Fruit fly (Drosophila melanogaster) whole organism, embryonic: Measurements from ENCODE around the gene CG4645.

Experiments used
- Adf1 ChIP-seq: fragments of 200-800 bp; sonication (Bioruptor generic); IDR thresholded peaks from 2 replicates; pipeline ENCODE4 v1.3.6; 2022; ENCODE audit warnings: missing biosample characterization, missing genetic modification characterization
- Awh ChIP-seq: fragments of 200-800 bp; sonication (Bioruptor generic); IDR thresholded peaks from 2 replicates; pipeline ENCODE4, ENCODE4 v1.3.6; 2022; ENCODE audit warnings: missing biosample characterization, missing genetic modification characterization
- BtbVII ChIP-seq: fragments of 200-800 bp; sonication (Bioruptor generic); optimal IDR thresholded peaks from 3 replicates; lab custom pipeline; 2017; ENCODE audit warnings: missing biosample characterization, mild to moderate bottlenecking, missing genetic modification characterization
- CG1024 ChIP-seq: fragments of 200-800 bp; sonication (Bioruptor generic); IDR thresholded peaks from 2 replicates; pipeline ENCODE4 v1.3.6; 2022; ENCODE audit warnings: missing biosample characterization, missing genetic modification characterization
- CG11093 ChIP-seq: fragments of 200-800 bp; sonication (Bioruptor generic); IDR thresholded peaks from 3 replicates; pipeline ENCODE4 v1.3.6; 2022; ENCODE audit warnings: missing biosample characterization, missing genetic modification characterization
- CG11504 ChIP-seq: fragments of 200-800 bp; sonication (Bioruptor generic); optimal IDR thresholded peaks from 3 replicates; lab custom pipeline; 2019; ENCODE audit warnings: missing biosample characterization, mild to moderate bottlenecking, missing genetic modification characterization, moderate library complexity
- CG11560 ChIP-seq: fragments of 200-800 bp; sonication (Bioruptor generic); IDR thresholded peaks from 3 replicates; pipeline ENCODE4 v1.3.6; 2022; ENCODE audit warnings: missing biosample characterization, missing genetic modification characterization
- CG15269 ChIP-seq: fragments of 200-800 bp; sonication (Bioruptor generic); optimal IDR thresholded peaks from 2 replicates; lab custom pipeline; 2018; ENCODE audit warnings: missing biosample characterization, mild to moderate bottlenecking, missing genetic modification characterization, moderate library complexity
- CG16863 ChIP-seq: fragments of 200-800 bp; sonication (Bioruptor generic); optimal IDR thresholded peaks from 3 replicates; lab custom pipeline; 2016; ENCODE audit warnings: missing biosample characterization, missing genetic modification characterization
- CG1832 ChIP-seq: fragments of 200-800 bp; sonication (Bioruptor generic); optimal IDR thresholded peaks from 2 replicates; lab custom pipeline; 2017; ENCODE audit warnings: missing biosample characterization, mild to moderate bottlenecking, missing genetic modification characterization, inconsistent platforms
- CG2199 ChIP-seq: fragments of 200-800 bp; sonication (Bioruptor generic); IDR thresholded peaks from 3 replicates; pipeline ENCODE4 v1.3.6; 2022; ENCODE audit warnings: missing biosample characterization, missing genetic modification characterization
- CG2875 ChIP-seq: fragments of 200-800 bp; sonication (Bioruptor generic); optimal IDR thresholded peaks from 2 replicates; lab custom pipeline; 2017; ENCODE audit warnings: missing biosample characterization, mild to moderate bottlenecking, missing genetic modification characterization, missing genetic modification reagents
- CG2889 ChIP-seq: fragments of 200-800 bp; sonication (Bioruptor generic); IDR thresholded peaks from 3 replicates; pipeline ENCODE4 v1.3.6; 2022; ENCODE audit warnings: missing biosample characterization, missing genetic modification characterization
- CG30403 ChIP-seq: fragments of 200-800 bp; sonication (Bioruptor generic); optimal IDR thresholded peaks from 3 replicates; lab custom pipeline; 2016; ENCODE audit warnings: missing biosample characterization, missing genetic modification characterization
- CG34422 ChIP-seq: fragments of 200-800 bp; sonication (Bioruptor generic); IDR thresholded peaks from 3 replicates; pipeline ENCODE4 v1.3.6; 2022; ENCODE audit warnings: missing biosample characterization, missing genetic modification characterization
- CG4730 ChIP-seq: fragments of 200-800 bp; sonication (Bioruptor generic); IDR thresholded peaks from 2 replicates; pipeline ENCODE4 v1.3.6; 2022; ENCODE audit warnings: missing biosample characterization, missing genetic modification characterization
- CG6791 ChIP-seq: fragments of 200-800 bp; sonication (Bioruptor generic); IDR thresholded peaks from 3 replicates; pipeline ENCODE4 v1.3.6; 2022; ENCODE audit warnings: missing biosample characterization, missing genetic modification characterization; ENCODE audit not compliant: partially characterized antibody
- CG9876 ChIP-seq: fragments of 200-800 bp; sonication (Bioruptor generic); optimal IDR thresholded peaks from 2 replicates; lab custom pipeline; 2016; ENCODE audit warnings: missing biosample characterization, missing genetic modification characterization
- CG9932 ChIP-seq: fragments of 200-800 bp; sonication (Bioruptor generic); IDR thresholded peaks from 2 replicates; pipeline ENCODE4 v1.3.6; 2022; ENCODE audit warnings: missing biosample characterization, missing genetic modification characterization
- D ChIP-seq, 2 experiments: fragments of 200-800 bp in 1 of 2; fragments of >200 bp in 1 of 2; sonication (Bioruptor generic) in 1 of 2; optimal IDR thresholded peaks; 2 replicates in 1 of 2; 3 replicates in 1 of 2; lab custom pipeline; 2017; ENCODE audit warnings: mild to moderate bottlenecking in 1 of 2, missing biosample characterization in 1 of 2, missing genetic modification characterization in 1 of 2, missing genetic modification reagents in 1 of 2
- D19B ChIP-seq: fragments of 200-800 bp; sonication (Bioruptor generic); optimal IDR thresholded peaks from 2 replicates; lab custom pipeline; 2017; ENCODE audit warnings: missing biosample characterization, mild to moderate bottlenecking, missing genetic modification characterization
- Fer2 ChIP-seq: fragments of 200-800 bp; sonication (Bioruptor generic); optimal IDR thresholded peaks from 2 replicates; lab custom pipeline; 2018; ENCODE audit warnings: missing biosample characterization, mild to moderate bottlenecking, missing genetic modification characterization, moderate library complexity
- Fer3 ChIP-seq: fragments of 200-800 bp; sonication (Bioruptor generic); optimal IDR thresholded peaks from 2 replicates; lab custom pipeline; 2018; ENCODE audit warnings: missing biosample characterization, mild to moderate bottlenecking, missing genetic modification characterization, moderate library complexity
- Hsf ChIP-seq: fragments of 200-800 bp; sonication (Bioruptor generic); optimal IDR thresholded peaks from 3 replicates; lab custom pipeline; 2016; ENCODE audit warnings: missing biosample characterization, missing genetic modification characterization
- MESR4 ChIP-seq: fragments of 200-800 bp; sonication (Bioruptor generic); optimal IDR thresholded peaks from 2 replicates; lab custom pipeline; 2018; ENCODE audit warnings: missing biosample characterization, mild to moderate bottlenecking, missing genetic modification characterization, moderate library complexity
- Mes4 ChIP-seq: fragments of 200-800 bp; sonication (Bioruptor generic); optimal IDR thresholded peaks from 2 replicates; lab custom pipeline; 2016; ENCODE audit warnings: missing biosample characterization, missing genetic modification characterization
- PHDP ChIP-seq: fragments of 200-800 bp; sonication (Bioruptor generic); optimal IDR thresholded peaks from 3 replicates; lab custom pipeline; 2018; ENCODE audit warnings: missing biosample characterization, mild to moderate bottlenecking, missing genetic modification characterization, moderate library complexity
- Pdp1 ChIP-seq, 2 experiments: fragments of 200-800 bp; sonication (Bioruptor generic); optimal IDR thresholded peaks; 3 replicates each; lab custom pipeline; 2016; ENCODE audit warnings: missing biosample characterization in 2 of 2, missing genetic modification characterization in 2 of 2, mild to moderate bottlenecking in 1 of 2, moderate library complexity in 1 of 2
- Scr ChIP-seq: fragments of 200-800 bp; sonication (Bioruptor generic); IDR thresholded peaks from 2 replicates; pipeline ENCODE4 v1.3.6; 2022; ENCODE audit warnings: missing biosample characterization, missing genetic modification characterization; ENCODE audit not compliant: partially characterized antibody
- Sin3A ChIP-seq: fragments of >200 bp; optimal IDR thresholded peaks from 2 replicates; lab custom pipeline; 2018
- al ChIP-seq: fragments of 200-800 bp; sonication (Bioruptor generic); IDR thresholded peaks from 2 replicates; pipeline ENCODE4 v1.3.6; 2022; ENCODE audit warnings: missing biosample characterization, missing genetic modification characterization
- btn ChIP-seq: fragments of 200-800 bp; sonication (Bioruptor generic); optimal IDR thresholded peaks from 2 replicates; lab custom pipeline; 2016; ENCODE audit warnings: missing biosample characterization, missing genetic modification characterization
- chn ChIP-seq: fragments of 200-800 bp; sonication (Bioruptor generic); optimal IDR thresholded peaks from 2 replicates; lab custom pipeline; 2016; ENCODE audit warnings: missing biosample characterization, missing genetic modification characterization
- crp ChIP-seq, 2 experiments: fragments of 200-800 bp; sonication (Bioruptor generic); optimal IDR thresholded peaks; 2 replicates in 1 of 2; 3 replicates in 1 of 2; lab custom pipeline; 2017; ENCODE audit warnings: missing biosample characterization in 2 of 2, missing genetic modification characterization in 2 of 2, mild to moderate bottlenecking in 1 of 2, moderate library complexity in 1 of 2
- da ChIP-seq: fragments of 200-800 bp; sonication (Bioruptor generic); optimal IDR thresholded peaks from 2 replicates; lab custom pipeline; 2016; ENCODE audit warnings: missing biosample characterization, missing genetic modification characterization
- exex ChIP-seq: fragments of 200-800 bp; sonication (Bioruptor generic); optimal IDR thresholded peaks from 4 replicates; lab custom pipeline; 2018; ENCODE audit warnings: missing biosample characterization, mild to moderate bottlenecking, missing genetic modification characterization, moderate library complexity
- ftz-f1 ChIP-seq: fragments of 200-800 bp; sonication (Bioruptor generic); optimal IDR thresholded peaks from 2 replicates; lab custom pipeline; 2016; ENCODE audit warnings: missing biosample characterization, missing genetic modification characterization
- gcm2 ChIP-seq: fragments of 200-800 bp; sonication (Bioruptor generic); optimal IDR thresholded peaks from 2 replicates; lab custom pipeline; 2016; ENCODE audit warnings: missing biosample characterization, missing genetic modification characterization
- lilli ChIP-seq: fragments of 200-800 bp; sonication (Bioruptor generic); optimal IDR thresholded peaks from 3 replicates; lab custom pipeline; 2016; ENCODE audit warnings: missing biosample characterization, missing genetic modification characterization
- nau ChIP-seq: fragments of 200-800 bp; sonication (Bioruptor generic); optimal IDR thresholded peaks from 3 replicates; lab custom pipeline; 2017; ENCODE audit warnings: missing biosample characterization, mild to moderate bottlenecking, missing genetic modification characterization, missing genetic modification reagents
- onecut ChIP-seq: fragments of 200-800 bp; sonication (Bioruptor generic); IDR thresholded peaks from 2 replicates; pipeline ENCODE4 v1.3.6; 2022; ENCODE audit warnings: missing biosample characterization, missing genetic modification characterization
- org-1 ChIP-seq: fragments of 200-800 bp; sonication (Bioruptor generic); optimal IDR thresholded peaks from 2 replicates; lab custom pipeline; 2017; ENCODE audit warnings: missing biosample characterization, missing genetic modification characterization
- pb ChIP-seq: fragments of 200-800 bp; sonication (Bioruptor generic); optimal IDR thresholded peaks from 3 replicates; lab custom pipeline; 2016; ENCODE audit warnings: missing biosample characterization, missing genetic modification characterization
- prd ChIP-seq, 3 experiments: fragments of >200 bp in 2 of 3; fragments of 200-800 bp in 1 of 3; sonication (Bioruptor generic) in 1 of 3; optimal IDR thresholded peaks in 2 of 3; IDR thresholded peaks in 1 of 3; 2 replicates in 2 of 3; 3 replicates in 1 of 3; pipeline versions ENCODE4 v1.3.6 to Lab custom; 2017 to 2022; ENCODE audit warnings: missing biosample characterization in 1 of 3, missing genetic modification characterization in 1 of 3
- scrt ChIP-seq: fragments of 200-800 bp; sonication (Bioruptor generic); optimal IDR thresholded peaks from 2 replicates; lab custom pipeline; 2018; ENCODE audit warnings: missing biosample characterization, mild to moderate bottlenecking, missing genetic modification characterization, moderate library complexity
- slp2 ChIP-seq: fragments of 200-800 bp; sonication (Bioruptor generic); optimal IDR thresholded peaks from 2 replicates; lab custom pipeline; 2016; ENCODE audit warnings: missing biosample characterization, missing genetic modification characterization
- vnd ChIP-seq: fragments of 200-800 bp; sonication (Bioruptor generic); IDR thresholded peaks from 3 replicates; pipeline ENCODE4 v1.3.6; 2022; ENCODE audit warnings: missing biosample characterization, missing genetic modification characterization; ENCODE audit not compliant: partially characterized antibody
- zf30C ChIP-seq: fragments of 200-800 bp; sonication (Bioruptor generic); optimal IDR thresholded peaks from 3 replicates; lab custom pipeline; 2018; ENCODE audit warnings: missing biosample characterization, mild to moderate bottlenecking, missing genetic modification characterization

CG4645 gene

dm6 chrX:12909577-12910426 lies at the start of gene CG4645, which contains the start of gene Brms1 (continued):
- TF ChIP-seq ftz-f1, result no peak
- no peak for TF ChIP-seq Fer3
- peak; percentile 30 to 85 for TF ChIP-seq crp (GFP tag; optimal IDR thresholded peaks at IDR 0.05; lab: Kevin White, UChicago)
- TF ChIP-seq CG9876, result no peak
- TF ChIP-seq CG16863, result no peak
- TF ChIP-seq CG11093 (GFP tag; lab: Robert Waterston, UW), result no peak
- TF ChIP-seq Mes4 (GFP tag; lab: Kevin White, UChicago), result no peak
- TF ChIP-seq chn (GFP tag; lab: Kevin White, UChicago), result peak; percentile 15
- TF ChIP-seq CG1832 (GFP tag; lab: Kevin White, UChicago), result no peak
- no peak for TF ChIP-seq Awh (GFP tag; lab: Robert Waterston, UW)
- no peak for TF ChIP-seq CG2199 (GFP tag; lab: Robert Waterston, UW)
- TF ChIP-seq D19B (GFP tag; lab: Kevin White, UChicago), result peak; percentile 12
- no peak for TF ChIP-seq slp2 (GFP tag; lab: Kevin White, UChicago)
- no peak for TF ChIP-seq D (optimal IDR thresholded peaks at IDR 0.05; lab: Kevin White, UChicago)
- TF ChIP-seq D (GFP tag; optimal IDR thresholded peaks at IDR 0.05; lab: Kevin White, UChicago), result no peak
- no peak for TF ChIP-seq scrt
- no peak; the same call in 2 of the 3 replicates for TF ChIP-seq CG6791 (GFP tag; lab: Robert Waterston, UW)
- peak; percentile 63 for TF ChIP-seq MESR4 (GFP tag; lab: Kevin White, UChicago)
- peak; percentile 9 for TF ChIP-seq PHDP (tag; lab: Kevin White, UChicago)
- peak; percentile 63 for TF ChIP-seq CG11504 (tag; lab: Kevin White, UChicago)
- peak; percentile 2 for TF ChIP-seq BtbVII (GFP tag; lab: Kevin White, UChicago)
- 0 out of 3 replicates have a peak, but pooled peaks have one; percentile 17 for TF ChIP-seq vnd (GFP tag; lab: Robert Waterston, UW)
- no peak for TF ChIP-seq CG1024
- no peak for TF ChIP-seq da (GFP tag; lab: Kevin White, UChicago)
- TF ChIP-seq CG11560 (tag; lab: Robert Waterston, UW), result no peak
- peak; percentile 25 for TF ChIP-seq exex (tag; lab: Kevin White, UChicago)
- TF ChIP-seq org-1 (GFP tag; lab: Kevin White, UChicago), result no peak
- TF ChIP-seq lilli (GFP tag; lab: Kevin White, UChicago), result peak; percentile 63
- no peak for TF ChIP-seq CG34422 (GFP tag; lab: Robert Waterston, UW)
- no peak for TF ChIP-seq btn
- no peak for TF ChIP-seq zf30C (GFP tag; lab: Kevin White, UChicago)
- peak; percentile 47 for TF ChIP-seq Sin3A (lab: Kevin White, UChicago)
- TF ChIP-seq Adf1 (GFP tag; lab: Robert Waterston, UW), result no peak; the same call in 1 of the 2 replicates
- no peak for TF ChIP-seq gcm2 (GFP tag; lab: Kevin White, UChicago)
- peak; percentile 79 for TF ChIP-seq CG30403 (GFP tag; lab: Kevin White, UChicago)
- TF ChIP-seq Scr (GFP tag; lab: Robert Waterston, UW), result peak; percentile 44
- peak; percentile 23 for TF ChIP-seq Fer2
- peak; percentile 58 for TF ChIP-seq CG15269 (tag; lab: Kevin White, UChicago)
- no peak for TF ChIP-seq pb (GFP tag; lab: Kevin White, UChicago)
- TF ChIP-seq CG2889 (GFP tag; lab: Robert Waterston, UW), result no peak
- peak; percentile 12 to 17 for TF ChIP-seq Pdp1 (GFP tag; optimal IDR thresholded peaks at IDR 0.05; lab: Kevin White, UChicago)
- TF ChIP-seq CG9932 (GFP tag; lab: Robert Waterston, UW), result peak; percentile 74
- no peak for TF ChIP-seq CG2875
- TF ChIP-seq Hsf (GFP tag; lab: Kevin White, UChicago), result peak; percentile 45
- TF ChIP-seq onecut (GFP tag; lab: Robert Waterston, UW), result no peak
- TF ChIP-seq CG4730 (GFP tag; lab: Robert Waterston, UW), result no peak
- TF ChIP-seq al (GFP tag; lab: Robert Waterston, UW), result no peak
- TF ChIP-seq nau (GFP tag; lab: Kevin White, UChicago), result no peak
- no peak for TF ChIP-seq prd (optimal IDR thresholded peaks at IDR 0.05; lab: Kevin White, UChicago)
- TF ChIP-seq prd (GFP tag; IDR thresholded peaks at IDR 0.05; lab: Robert Waterston, UW), result peak; percentile 50; the same call in 2 of the 3 replicates
